Fruit fly (Drosophila melanogaster) whole organism, embryonic: ENCODE results near the gene RpL13.

Experiments used
- CG10209 ChIP-seq: fragments of 200-800 bp; sonication (Bioruptor generic); optimal IDR thresholded peaks from 3 replicates; lab custom pipeline; 2017; ENCODE audit warnings: missing biosample characterization, mild to moderate bottlenecking, missing genetic modification characterization, missing genetic modification reagents
- CG11504 ChIP-seq: fragments of 200-800 bp; sonication (Bioruptor generic); optimal IDR thresholded peaks from 3 replicates; lab custom pipeline; 2019; ENCODE audit warnings: missing biosample characterization, mild to moderate bottlenecking, missing genetic modification characterization, moderate library complexity
- CG11560 ChIP-seq: fragments of 200-800 bp; sonication (Bioruptor generic); IDR thresholded peaks from 3 replicates; pipeline ENCODE4 v1.3.6; 2022; ENCODE audit warnings: missing biosample characterization, missing genetic modification characterization
- CG12071 ChIP-seq: fragments of 200-800 bp; sonication (Bioruptor generic); optimal IDR thresholded peaks from 3 replicates; lab custom pipeline; 2018; ENCODE audit warnings: missing biosample characterization, mild to moderate bottlenecking, missing genetic modification characterization
- CG13296 ChIP-seq: fragments of 200-800 bp; sonication (Bioruptor generic); optimal IDR thresholded peaks from 3 replicates; lab custom pipeline; 2018; ENCODE audit warnings: missing biosample characterization, mild to moderate bottlenecking, missing genetic modification characterization
- CG13624 ChIP-seq: fragments of 200-800 bp; sonication (Bioruptor generic); optimal IDR thresholded peaks from 2 replicates; lab custom pipeline; 2016; ENCODE audit warnings: missing biosample characterization, missing genetic modification characterization
- CG1602 ChIP-seq: fragments of 200-800 bp; sonication (Bioruptor generic); optimal IDR thresholded peaks from 3 replicates; lab custom pipeline; 2016; ENCODE audit warnings: missing biosample characterization, missing genetic modification characterization
- CG17359 ChIP-seq: fragments of 200-800 bp; sonication (Bioruptor generic); optimal IDR thresholded peaks from 3 replicates; lab custom pipeline; 2018; ENCODE audit warnings: missing biosample characterization, mild to moderate bottlenecking, missing genetic modification characterization, moderate library complexity
- CG18011 ChIP-seq: fragments of 200-800 bp; sonication (Bioruptor generic); optimal IDR thresholded peaks from 2 replicates; lab custom pipeline; 2017; ENCODE audit warnings: missing biosample characterization, missing genetic modification characterization, mild to moderate bottlenecking, moderate library complexity, missing genotype
- CG18599 ChIP-seq: fragments of 200-800 bp; sonication (Bioruptor generic); optimal IDR thresholded peaks from 3 replicates; lab custom pipeline; 2017; ENCODE audit warnings: missing biosample characterization, missing genetic modification characterization, mild to moderate bottlenecking, moderate library complexity, missing genetic modification reagents
- CG2712 ChIP-seq: fragments of 200-800 bp; optimal IDR thresholded peaks from 3 replicates; lab custom pipeline; 2019; ENCODE audit warnings: missing biosample characterization, mild to moderate bottlenecking, missing genetic modification characterization, moderate library complexity
- CG4282 ChIP-seq: fragments of 200-800 bp; sonication (Bioruptor generic); optimal IDR thresholded peaks from 2 replicates; lab custom pipeline; 2016; ENCODE audit warnings: missing biosample characterization, missing genetic modification characterization
- CG4328 ChIP-seq: fragments of 200-800 bp; sonication (Bioruptor generic); optimal IDR thresholded peaks from 3 replicates; lab custom pipeline; 2017; ENCODE audit warnings: missing biosample characterization, missing genetic modification reagents, missing genetic modification characterization
- CG4424 ChIP-seq: fragments of 200-800 bp; sonication (Bioruptor generic); optimal IDR thresholded peaks from 3 replicates; lab custom pipeline; 2016; ENCODE audit warnings: missing biosample characterization, missing genetic modification characterization
- CG4820 ChIP-seq: fragments of 200-800 bp; sonication (Bioruptor generic); optimal IDR thresholded peaks from 3 replicates; lab custom pipeline; 2016; ENCODE audit warnings: missing biosample characterization, missing genetic modification characterization
- CG4854 ChIP-seq: fragments of 200-800 bp; sonication (Bioruptor generic); optimal IDR thresholded peaks from 2 replicates; lab custom pipeline; 2016; ENCODE audit warnings: missing biosample characterization, missing genetic modification characterization, inconsistent platforms
- CG7963 ChIP-seq: fragments of 200-800 bp; sonication (Bioruptor generic); IDR thresholded peaks from 3 replicates; pipeline ENCODE4 v1.3.6; 2022; ENCODE audit warnings: missing biosample characterization, missing genetic modification characterization; ENCODE audit not compliant: partially characterized antibody
- CG8924 ChIP-seq: fragments of 200-800 bp; optimal IDR thresholded peaks from 3 replicates; lab custom pipeline; 2019; ENCODE audit warnings: missing biosample characterization, mild to moderate bottlenecking, missing genetic modification characterization, moderate library complexity
- CG9797 ChIP-seq: fragments of 200-800 bp; sonication (Bioruptor generic); optimal IDR thresholded peaks from 3 replicates; lab custom pipeline; 2018; ENCODE audit warnings: missing biosample characterization, mild to moderate bottlenecking, missing genetic modification characterization
- CG9932 ChIP-seq: fragments of 200-800 bp; sonication (Bioruptor generic); IDR thresholded peaks from 2 replicates; pipeline ENCODE4 v1.3.6; 2022; ENCODE audit warnings: missing biosample characterization, missing genetic modification characterization
- Dbx ChIP-seq: fragments of 200-800 bp; sonication (Bioruptor generic); IDR thresholded peaks from 3 replicates; pipeline ENCODE4 v1.3.6; 2022; ENCODE audit warnings: missing biosample characterization, missing genetic modification characterization
- Dll ChIP-seq: fragments of 200-800 bp; sonication (Bioruptor generic); IDR thresholded peaks from 4 replicates; pipeline ENCODE4 v1.3.6; 2022; ENCODE audit warnings: missing biosample characterization, missing genetic modification characterization; ENCODE audit not compliant: partially characterized antibody
- Drgx ChIP-seq: fragments of 200-800 bp; sonication (Bioruptor generic); IDR thresholded peaks from 2 replicates; pipeline ENCODE4 v1.3.6; 2022; ENCODE audit warnings: missing biosample characterization, missing genetic modification characterization
- Elba2 ChIP-seq: fragments of 200-800 bp; sonication (Bioruptor generic); optimal IDR thresholded peaks from 3 replicates; lab custom pipeline; 2016; ENCODE audit warnings: missing biosample characterization, missing genetic modification characterization
- Fer1 ChIP-seq: fragments of 200-800 bp; sonication (Bioruptor generic); optimal IDR thresholded peaks from 2 replicates; lab custom pipeline; 2017; ENCODE audit warnings: missing biosample characterization, mild to moderate bottlenecking, missing genetic modification characterization
- Gsc ChIP-seq: fragments of 200-800 bp; sonication (Bioruptor generic); IDR thresholded peaks from 2 replicates; pipeline ENCODE4 v1.3.6; 2022; ENCODE audit warnings: missing biosample characterization, missing genetic modification characterization
- Hand ChIP-seq: fragments of 200-800 bp; sonication (Bioruptor generic); optimal IDR thresholded peaks from 2 replicates; lab custom pipeline; 2017; ENCODE audit warnings: mild to moderate bottlenecking, missing biosample characterization, missing genetic modification reagents, missing genetic modification characterization
- HmgZ ChIP-seq: fragments of 200-800 bp; sonication (Bioruptor generic); optimal IDR thresholded peaks from 2 replicates; lab custom pipeline; 2018; ENCODE audit warnings: missing biosample characterization, mild to moderate bottlenecking, missing genetic modification characterization
- Hsf ChIP-seq: fragments of 200-800 bp; sonication (Bioruptor generic); optimal IDR thresholded peaks from 3 replicates; lab custom pipeline; 2016; ENCODE audit warnings: missing biosample characterization, missing genetic modification characterization
- PHDP ChIP-seq: fragments of 200-800 bp; sonication (Bioruptor generic); optimal IDR thresholded peaks from 3 replicates; lab custom pipeline; 2018; ENCODE audit warnings: missing biosample characterization, mild to moderate bottlenecking, missing genetic modification characterization, moderate library complexity
- Poxn ChIP-seq: fragments of 200-800 bp; sonication (Bioruptor generic); IDR thresholded peaks from 2 replicates; pipeline ENCODE4 v1.3.6; 2022; ENCODE audit warnings: missing biosample characterization, missing genetic modification characterization
- Stat92E ChIP-seq, 3 experiments: fragments of >200 bp in 2 of 3; fragments of 200-800 bp in 1 of 3; sonication (Bioruptor generic) in 1 of 3; optimal IDR thresholded peaks; 2 replicates each; lab custom pipeline; 2017 to 2019; ENCODE audit warnings: missing biosample characterization in 3 of 3, missing genetic modification characterization in 3 of 3, mild to moderate bottlenecking in 1 of 3, moderate library complexity in 1 of 3
- aop ChIP-seq: fragments of 200-800 bp; sonication (Bioruptor generic); IDR thresholded peaks from 2 replicates; pipeline ENCODE4 v1.3.6; 2022; ENCODE audit warnings: missing biosample characterization, missing genetic modification characterization
- ara ChIP-seq: fragments of 200-800 bp; sonication (Bioruptor generic); IDR thresholded peaks from 2 replicates; pipeline ENCODE4 v1.3.6; 2022; ENCODE audit warnings: missing biosample characterization, missing genetic modification characterization
- dmrt99B ChIP-seq: fragments of 200-800 bp; sonication (Bioruptor generic); optimal IDR thresholded peaks from 2 replicates; lab custom pipeline; 2018; ENCODE audit warnings: missing biosample characterization, mild to moderate bottlenecking, missing genetic modification characterization, moderate library complexity
- ewg ChIP-seq: fragments of 200-800 bp; sonication (Bioruptor generic); optimal IDR thresholded peaks from 3 replicates; lab custom pipeline; 2017; ENCODE audit warnings: mild to moderate bottlenecking, missing biosample characterization, missing genetic modification reagents, missing genetic modification characterization
- inv ChIP-seq: fragments of 200-800 bp; sonication (Bioruptor generic); IDR thresholded peaks from 2 replicates; pipeline ENCODE4 v1.3.6; 2022; ENCODE audit warnings: missing biosample characterization, missing genetic modification characterization; ENCODE audit not compliant: partially characterized antibody
- kay ChIP-seq: fragments of 200-800 bp; sonication (Bioruptor generic); optimal IDR thresholded peaks from 2 replicates; lab custom pipeline; 2016; ENCODE audit warnings: missing biosample characterization, missing genetic modification characterization
- pnt ChIP-seq: fragments of 200-800 bp; sonication (Bioruptor generic); optimal IDR thresholded peaks from 3 replicates; lab custom pipeline; 2016; ENCODE audit warnings: missing biosample characterization, missing genetic modification characterization
- psq ChIP-seq: fragments of 200-800 bp; sonication (Bioruptor generic); optimal IDR thresholded peaks from 2 replicates; lab custom pipeline; 2017; ENCODE audit warnings: missing biosample characterization, missing genetic modification characterization
- sens-2 ChIP-seq: fragments of 200-800 bp; sonication (Bioruptor generic); IDR thresholded peaks from 2 replicates; pipeline ENCODE4 v1.3.6; 2022; ENCODE audit warnings: missing biosample characterization, missing genetic modification characterization
- sima ChIP-seq: fragments of 200-800 bp; sonication (Bioruptor generic); optimal IDR thresholded peaks from 2 replicates; lab custom pipeline; 2016; ENCODE audit warnings: missing biosample characterization, missing genetic modification characterization
- sqz ChIP-seq: fragments of 200-800 bp; sonication (Bioruptor generic); optimal IDR thresholded peaks from 3 replicates; lab custom pipeline; 2018; ENCODE audit warnings: missing biosample characterization, mild to moderate bottlenecking, missing genetic modification characterization
- stc ChIP-seq: fragments of 200-800 bp; sonication (Bioruptor generic); IDR thresholded peaks from 2 replicates; pipeline ENCODE4 v1.3.6; 2022; ENCODE audit warnings: missing biosample characterization, missing genetic modification characterization
- stwl ChIP-seq: fragments of 200-800 bp; sonication (Bioruptor generic); optimal IDR thresholded peaks from 3 replicates; lab custom pipeline; 2018; ENCODE audit warnings: missing biosample characterization, mild to moderate bottlenecking, missing genetic modification characterization, moderate library complexity
- tap ChIP-seq: fragments of 200-800 bp; optimal IDR thresholded peaks from 3 replicates; lab custom pipeline; 2019; ENCODE audit warnings: missing biosample characterization, mild to moderate bottlenecking, missing genetic modification characterization, moderate library complexity
- twi ChIP-seq: fragments of 200-800 bp; optimal IDR thresholded peaks from 2 replicates; lab custom pipeline; 2019; ENCODE audit warnings: missing biosample characterization, mild to moderate bottlenecking, missing genetic modification characterization, moderate library complexity
- vfl ChIP-seq: fragments of 200-800 bp; sonication (Bioruptor generic); optimal IDR thresholded peaks from 2 replicates; lab custom pipeline; 2016; ENCODE audit warnings: missing biosample characterization, missing genetic modification characterization
- vvl ChIP-seq: fragments of 200-800 bp; sonication (Bioruptor generic); IDR thresholded peaks from 2 replicates; pipeline ENCODE4 v1.3.6; 2022; ENCODE audit warnings: missing biosample characterization, missing genetic modification characterization
- zen ChIP-seq: fragments of 200-800 bp; sonication (Bioruptor generic); optimal IDR thresholded peaks from 3 replicates; lab custom pipeline; 2018; ENCODE audit warnings: missing biosample characterization, mild to moderate bottlenecking, missing genetic modification characterization, moderate library complexity

The RpL13 gene

dm6 chr2L:9947738-9948519 lies 19.2 kb upstream of the RpL13 start (continued):
- no peak for TF ChIP-seq sima (GFP tag; lab: Kevin White, UChicago)
- TF ChIP-seq Hsf (GFP tag; lab: Kevin White, UChicago), result no peak
- TF ChIP-seq Gsc (GFP tag; lab: Robert Waterston, UW), result no peak
- TF ChIP-seq CG18011 (GFP tag; lab: Kevin White, UChicago), result no peak
- TF ChIP-seq CG1602 (GFP tag; lab: Kevin White, UChicago), result no peak
- TF ChIP-seq CG13624 (GFP tag; lab: Kevin White, UChicago), result no peak
- TF ChIP-seq dmrt99B (tag; lab: Kevin White, UChicago), result no peak
- TF ChIP-seq HmgZ (tag; lab: Kevin White, UChicago), result peak; percentile 8
- TF ChIP-seq CG18599 (GFP tag; lab: Kevin White, UChicago), result peak; percentile 8
- TF ChIP-seq tap (tag; lab: Kevin White, UChicago), result no peak
- TF ChIP-seq CG12071, result no peak
- TF ChIP-seq pnt, result no peak
- TF ChIP-seq Hand, result no peak
- TF ChIP-seq CG13296 (GFP tag; lab: Kevin White, UChicago), result no peak
- TF ChIP-seq CG17359 (tag; lab: Kevin White, UChicago), result no peak
- TF ChIP-seq CG9932 (GFP tag; lab: Robert Waterston, UW), result no peak
- TF ChIP-seq stwl (tag; lab: Kevin White, UChicago), result no peak
- no peak for TF ChIP-seq Dbx (GFP tag; lab: Robert Waterston, UW)
- no peak for TF ChIP-seq Dll (GFP tag; lab: Robert Waterston, UW)
- no peak for TF ChIP-seq ara (GFP tag; lab: Robert Waterston, UW)
- no peak for TF ChIP-seq vvl (GFP tag; lab: Robert Waterston, UW)
- no peak for TF ChIP-seq CG4424
- TF ChIP-seq CG8924 (tag; lab: Kevin White, UChicago), result no peak
- TF ChIP-seq CG11560, result no peak
- TF ChIP-seq Poxn (GFP tag; lab: Robert Waterston, UW), result no peak
- TF ChIP-seq sqz (GFP tag; lab: Kevin White, UChicago), result no peak
- no peak for TF ChIP-seq CG10209
- no peak for TF ChIP-seq inv (GFP tag; lab: Robert Waterston, UW)
- TF ChIP-seq Fer1 (GFP tag; lab: Kevin White, UChicago), result no peak
- TF ChIP-seq CG4854 (GFP tag; lab: Kevin White, UChicago), result no peak
- TF ChIP-seq zen, result no peak
- no peak for TF ChIP-seq CG7963
- TF ChIP-seq twi (tag; lab: Kevin White, UChicago), result no peak
- no peak for TF ChIP-seq CG11504 (tag; lab: Kevin White, UChicago)
- TF ChIP-seq CG4820, result no peak
- no peak for TF ChIP-seq kay (GFP tag; lab: Kevin White, UChicago)
- TF ChIP-seq PHDP, result no peak
- TF ChIP-seq Drgx (GFP tag; lab: Robert Waterston, UW), result no peak
- TF ChIP-seq Stat92E (GFP tag; optimal IDR thresholded peaks at IDR 0.05; lab: Kevin White, UChicago), result no peak
- TF ChIP-seq CG9797 (GFP tag; lab: Kevin White, UChicago), result no peak
- no peak for TF ChIP-seq stc
- TF ChIP-seq CG2712 (tag; lab: Kevin White, UChicago), result no peak
- TF ChIP-seq aop (GFP tag; lab: Robert Waterston, UW), result no peak
- no peak for TF ChIP-seq CG4328 (GFP tag; lab: Kevin White, UChicago)
- no peak for TF ChIP-seq psq
- TF ChIP-seq ewg (GFP tag; lab: Kevin White, UChicago), result no peak
- TF ChIP-seq vfl, result no peak
- TF ChIP-seq sens-2 (GFP tag; lab: Robert Waterston, UW), result no peak
- no peak for TF ChIP-seq Elba2 (GFP tag; lab: Kevin White, UChicago)
- no peak for TF ChIP-seq CG4282 (GFP tag; lab: Kevin White, UChicago)
